Worm (Caenorhabditis elegans) whole organism, early embryonic: ENCODE results near the gene T21C12.8.

Experiments used
- ama-1 ChIP-seq: fragments of 150-350 bp; optimal IDR thresholded peaks from 2 replicates; lab custom pipeline; 2014
- ceh-36 ChIP-seq: sonication (generic microtip); optimal IDR thresholded peaks from 2 replicates; lab custom pipeline; 2016; ENCODE audit warnings: missing genetic modification characterization, inconsistent platforms, missing compliant biosample characterization
- flt-1 ChIP-seq: fragments of 200-800 bp; sonication (Bioruptor generic); IDR thresholded peaks from 2 replicates; pipeline ENCODE4 v1.3.6; 2022; ENCODE audit warnings: missing genetic modification characterization, missing compliant biosample characterization
- hmg-4 ChIP-seq: fragments of 200-800 bp; sonication (Bioruptor generic); optimal IDR thresholded peaks from 2 replicates; lab custom pipeline; 2018; ENCODE audit warnings: mild to moderate bottlenecking, missing genetic modification characterization, missing compliant biosample characterization
- tra-4 ChIP-seq: sonication (generic microtip); optimal IDR thresholded peaks from 2 replicates; lab custom pipeline; 2017; ENCODE audit warnings: missing genetic modification characterization, missing compliant biosample characterization

ce11 chrIII:10552929-10553328 is at the start of gene T21C12.8:
- no peak for TF ChIP-seq ama-1 (lab: Kevin White, UChicago)
- TF ChIP-seq tra-4 = no peak
- TF ChIP-seq ceh-36 (tag; lab: Kevin White, UChicago) = no peak
- no peak for TF ChIP-seq hmg-4 (GFP tag; lab: Kevin White, UChicago)
- no peak for TF ChIP-seq flt-1
